Worm (Caenorhabditis elegans): ENCODE results near the gene D1005.6.

DNA sequence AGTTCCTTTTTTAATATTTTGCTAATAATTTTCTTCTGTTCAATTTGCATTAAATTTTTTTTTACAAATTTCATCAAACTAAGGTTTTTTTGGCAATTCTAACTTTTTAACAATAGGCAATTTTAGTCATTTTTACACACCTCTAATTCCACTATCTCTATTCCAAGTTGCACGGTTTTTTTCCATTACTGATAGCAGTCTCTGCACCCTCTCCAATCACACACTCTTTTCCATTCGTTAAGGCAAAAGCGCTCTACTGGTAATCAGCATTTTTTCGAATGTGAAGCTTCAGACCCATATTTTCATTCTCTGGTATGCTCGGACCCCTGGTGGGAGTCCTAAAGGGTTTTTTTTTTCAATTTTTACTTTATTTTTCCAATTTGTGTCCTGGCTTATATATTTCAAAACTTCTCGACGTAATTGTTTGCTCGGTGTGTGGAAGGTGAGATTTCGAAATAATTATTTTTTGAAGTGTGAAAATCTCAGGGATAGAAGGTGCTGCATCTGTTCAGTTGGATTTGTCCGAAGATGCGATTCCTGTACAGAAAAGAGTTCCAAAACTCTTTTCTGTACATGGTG lies 47.7 kb downstream of the D1005.6 start, which contains the start of the genes F19G12.4 and F19G12.8:
- TF ChIP-seq hlh-30 (tag; optimal IDR thresholded peaks at IDR 0.05; ENCODE audit: insufficient read depth) (no peak), fkh-10 (GFP tag; optimal IDR thresholded peaks at IDR 0.05) (no peak), ceh-48 (tag; optimal IDR thresholded peaks at IDR 0.05) (no peak), dmd-4 (tag; optimal IDR thresholded peaks at IDR 0.05; ENCODE audit: borderline replicate concordance) (no peak), hlh-6 (tag; optimal IDR thresholded peaks at IDR 0.05) (no peak), ama-1 (optimal IDR thresholded peaks at IDR 0.05) (no peak), T23F11.4 (GFP tag; optimal IDR thresholded peaks at IDR 0.05) (no peak)

Data from whole organism, late embryonic.